Worm (Caenorhabditis elegans) whole organism, early embryonic: ENCODE results near the gene gln-5.

Experiments used
- ama-1 ChIP-seq: fragments of 150-350 bp; optimal IDR thresholded peaks from 2 replicates; lab custom pipeline; 2014
- flt-1 ChIP-seq: fragments of 200-800 bp; sonication (Bioruptor generic); IDR thresholded peaks from 2 replicates; pipeline ENCODE4 v1.3.6; 2022; ENCODE audit warnings: missing genetic modification characterization, missing compliant biosample characterization
- hnd-1 ChIP-seq: sonication (generic microtip); optimal IDR thresholded peaks from 2 replicates; lab custom pipeline; 2016; ENCODE audit warnings: missing genetic modification characterization, missing compliant biosample characterization
- scrt-1 ChIP-seq: fragments of 200-800 bp; sonication (Bioruptor generic); IDR thresholded peaks from 2 replicates; pipeline ENCODE4 v1.3.6; 2022; ENCODE audit warnings: missing genetic modification characterization, missing compliant biosample characterization

ce11 chrIV:17275281-17275680 lies 1.8 kb upstream of the gln-5 start, which contains the start of gene lhfp-4:
- TF ChIP-seq flt-1 (GFP tag; lab: Robert Waterston, UW): no peak
- TF ChIP-seq scrt-1 (GFP tag; lab: Robert Waterston, UW): no peak
- no peak for TF ChIP-seq ama-1
- TF ChIP-seq hnd-1 (tag; lab: Kevin White, UChicago): no peak
